Worm (Caenorhabditis elegans) whole organism, L1 larva: ENCODE results near the gene B0546.4.
A peak's percentile ranks its signal among the peaks of the same experiment; 100 is the strongest.

ENCODE experiments used
- C34B4.2 ChIP-seq: sonication (generic microtip); optimal IDR thresholded peaks from 2 replicates; lab custom pipeline; 2017; ENCODE audit warnings: mild to moderate bottlenecking, missing genetic modification characterization, missing compliant biosample characterization
- F16B12.6 ChIP-seq: fragments of 150-350 bp; optimal IDR thresholded peaks from 2 replicates; lab custom pipeline; 2014; ENCODE audit warnings: missing biosample characterization, missing genetic modification characterization
- alr-1 ChIP-seq: fragments of 200-800 bp; sonication (Bioruptor generic); optimal IDR thresholded peaks from 2 replicates; lab custom pipeline; 2018; ENCODE audit warnings: borderline replicate concordance, mild to moderate bottlenecking, missing genetic modification characterization, missing compliant biosample characterization
- blmp-1 ChIP-seq: fragments of 150-350 bp; optimal IDR thresholded peaks from 2 replicates; lab custom pipeline; 2014; ENCODE audit warnings: missing biosample characterization, missing genetic modification characterization
- ceh-8 ChIP-seq: fragments of 200-800 bp; sonication (Bioruptor generic); optimal IDR thresholded peaks from 2 replicates; lab custom pipeline; 2018; ENCODE audit warnings: mild to moderate bottlenecking, missing genetic modification characterization, moderate library complexity, missing compliant biosample characterization
- ceh-90 ChIP-seq: sonication (generic microtip); optimal IDR thresholded peaks from 2 replicates; lab custom pipeline; 2016; ENCODE audit warnings: missing genetic modification characterization, missing compliant biosample characterization
- dsc-1 ChIP-seq: sonication (generic microtip); optimal IDR thresholded peaks from 2 replicates; lab custom pipeline; 2016; ENCODE audit warnings: mild to moderate bottlenecking, missing genetic modification characterization, missing compliant biosample characterization
- efl-1 ChIP-seq, 4 experiments: fragments of 150-350 bp; optimal IDR thresholded peaks in 3 of 4; peaks in 1 of 4; 1 replicate in 1 of 4; 2 replicates in 3 of 4; lab custom pipeline; 2014; ENCODE audit warnings: missing biosample characterization in 2 of 4, missing genetic modification characterization in 2 of 4, missing genetic modification reagents in 2 of 4
- efl-3 ChIP-seq: fragments of 200-800 bp; sonication (Bioruptor generic); optimal IDR thresholded peaks from 2 replicates; lab custom pipeline; 2018; ENCODE audit warnings: mild to moderate bottlenecking, missing genetic modification characterization, missing compliant biosample characterization
- egl-13 ChIP-seq: sonication (generic microtip); optimal IDR thresholded peaks from 2 replicates; lab custom pipeline; 2016; ENCODE audit warnings: missing genotype, missing genetic modification reagents, missing genetic modification characterization, missing compliant biosample characterization
- elt-2 ChIP-seq: sonication (generic microtip); optimal IDR thresholded peaks from 2 replicates; lab custom pipeline; 2016; ENCODE audit warnings: missing genetic modification characterization, mild to moderate bottlenecking, inconsistent platforms, missing compliant biosample characterization, missing genetic modification reagents
- fkh-8 ChIP-seq: sonication (generic microtip); optimal IDR thresholded peaks from 2 replicates; lab custom pipeline; 2016; ENCODE audit warnings: mild to moderate bottlenecking, missing genetic modification characterization, missing compliant biosample characterization
- irx-1 ChIP-seq: sonication (generic microtip); optimal IDR thresholded peaks from 2 replicates; lab custom pipeline; 2016; ENCODE audit warnings: missing genetic modification characterization, missing compliant biosample characterization
- jun-1 ChIP-seq: fragments of 150-350 bp; optimal IDR thresholded peaks from 2 replicates; lab custom pipeline; 2014; ENCODE audit warnings: missing biosample characterization, missing genetic modification reagents, missing genetic modification characterization
- lin-15B ChIP-seq: fragments of 150-350 bp; sonication (generic microtip); optimal IDR thresholded peaks from 3 replicates; lab custom pipeline; 2014; ENCODE audit warnings: missing biosample characterization, missing genetic modification characterization
- lin-39 ChIP-seq: fragments of 150-350 bp; optimal IDR thresholded peaks from 2 replicates; lab custom pipeline; 2014; ENCODE audit warnings: missing biosample characterization, missing genetic modification reagents, missing genetic modification characterization
- lir-3 ChIP-seq: sonication (generic microtip); optimal IDR thresholded peaks from 2 replicates; lab custom pipeline; 2016; ENCODE audit warnings: mild to moderate bottlenecking, missing genetic modification characterization, moderate library complexity, missing compliant biosample characterization; ENCODE audit not compliant: poor library complexity
- lsy-2 ChIP-seq, 2 experiments: fragments of 150-350 bp; optimal IDR thresholded peaks; 2 replicates each; lab custom pipeline; 2014; ENCODE audit warnings: missing biosample characterization in 2 of 2, missing genetic modification characterization in 2 of 2
- mab-9 ChIP-seq: fragments of 200-800 bp; sonication (Bioruptor generic); IDR thresholded peaks from 2 replicates; pipeline ENCODE4 v1.3.6; 2022; ENCODE audit warnings: missing genetic modification reagents, missing genetic modification characterization, missing compliant biosample characterization
- mef-2 ChIP-seq: fragments of 150-350 bp; optimal IDR thresholded peaks from 2 replicates; lab custom pipeline; 2014; ENCODE audit warnings: missing biosample characterization, missing genetic modification characterization
- nhr-12 ChIP-seq: sonication (generic microtip); optimal IDR thresholded peaks from 2 replicates; lab custom pipeline; 2017; ENCODE audit warnings: missing biosample characterization, missing genetic modification characterization
- nhr-20 ChIP-seq: sonication (generic microtip); optimal IDR thresholded peaks from 2 replicates; lab custom pipeline; 2016; ENCODE audit warnings: mild to moderate bottlenecking, missing genetic modification characterization, missing compliant biosample characterization
- nhr-76 ChIP-seq: sonication (generic microtip); optimal IDR thresholded peaks from 2 replicates; lab custom pipeline; 2017; ENCODE audit warnings: missing biosample characterization, missing genetic modification characterization
- nhr-84 ChIP-seq: sonication (generic microtip); optimal IDR thresholded peaks from 2 replicates; lab custom pipeline; 2017; ENCODE audit warnings: missing biosample characterization, missing genetic modification characterization
- nhr-85 ChIP-seq: sonication (generic microtip); peaks from one replicate; lab custom pipeline; 2016; ENCODE audit warnings: missing genetic modification characterization, inconsistent platforms, missing compliant biosample characterization
- pax-3 ChIP-seq: fragments of 200-800 bp; sonication (Bioruptor generic); optimal IDR thresholded peaks from 2 replicates; lab custom pipeline; 2018; ENCODE audit warnings: mild to moderate bottlenecking, missing genetic modification characterization, moderate library complexity, missing compliant biosample characterization
- pqm-1 ChIP-seq: sonication (generic microtip); optimal IDR thresholded peaks from 3 replicates; lab custom pipeline; 2017; ENCODE audit warnings: missing biosample characterization, missing genetic modification characterization
- snpc-4 ChIP-seq: fragments of 150-350 bp; optimal IDR thresholded peaks from 2 replicates; lab custom pipeline; 2014; ENCODE audit warnings: missing biosample characterization, missing genetic modification characterization
- sox-4 ChIP-seq: sonication (generic microtip); optimal IDR thresholded peaks from 2 replicates; lab custom pipeline; 2016; ENCODE audit warnings: missing genetic modification characterization, missing compliant biosample characterization
- sptf-1 ChIP-seq: fragments of 150-350 bp; optimal IDR thresholded peaks from 2 replicates; lab custom pipeline; 2014; ENCODE audit warnings: missing biosample characterization, missing genetic modification characterization
- swsn-7 ChIP-seq: sonication (generic microtip); optimal IDR thresholded peaks from 2 replicates; lab custom pipeline; 2016; ENCODE audit warnings: missing genetic modification characterization, missing compliant biosample characterization
- unc-86 ChIP-seq: sonication (generic microtip); optimal IDR thresholded peaks from 2 replicates; lab custom pipeline; 2016; ENCODE audit warnings: missing genetic modification characterization, missing compliant biosample characterization
- xbp-1 ChIP-seq: sonication (generic microtip); optimal IDR thresholded peaks from 2 replicates; lab custom pipeline; 2016; ENCODE audit warnings: missing genetic modification characterization, missing compliant biosample characterization
- zag-1 ChIP-seq: fragments of 150-350 bp; optimal IDR thresholded peaks from 2 replicates; lab custom pipeline; 2014; ENCODE audit warnings: missing biosample characterization, missing genetic modification characterization
- zip-4 ChIP-seq: fragments of 200-800 bp; sonication (Bioruptor generic); optimal IDR thresholded peaks from 2 replicates; lab custom pipeline; 2018; ENCODE audit warnings: mild to moderate bottlenecking, missing genetic modification characterization, moderate library complexity, missing compliant biosample characterization
- ztf-11 ChIP-seq, 2 experiments: sonication (generic microtip); optimal IDR thresholded peaks; 2 replicates each; lab custom pipeline; 2016 to 2017; ENCODE audit warnings: missing genetic modification characterization in 2 of 2, missing biosample characterization in 1 of 2, missing compliant biosample characterization in 1 of 2

Gene B0546.4

DNA sequence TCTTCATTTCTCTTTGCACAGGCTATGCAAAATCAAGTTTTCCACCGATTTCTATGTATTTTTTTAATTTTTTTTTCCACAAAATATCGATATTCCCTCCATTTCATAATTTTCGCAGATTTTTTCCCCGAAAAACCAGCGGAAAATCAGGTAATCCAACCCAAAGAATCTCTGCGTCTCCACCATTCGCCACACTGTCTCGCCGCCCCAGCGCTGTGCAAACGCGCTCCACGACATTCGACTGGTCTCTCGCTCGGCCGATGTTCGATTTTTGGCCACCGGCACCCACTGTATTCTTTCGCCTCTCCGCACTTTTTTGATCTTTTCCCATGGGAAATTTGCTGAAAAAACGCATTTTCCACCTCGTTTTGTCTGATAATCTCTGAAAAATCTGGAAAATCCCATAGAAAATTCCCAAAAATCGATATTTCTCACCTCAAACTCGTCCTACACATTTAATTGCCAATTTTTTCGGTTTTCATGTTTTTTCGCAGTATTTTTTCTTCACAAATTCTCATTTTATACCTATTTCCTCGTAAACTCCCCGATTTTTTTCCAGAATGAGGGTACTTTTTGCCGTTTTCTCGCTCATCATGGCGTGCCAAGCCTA lies 15.2 kb downstream of the B0546.4 start, which contains the start of gene vha-19 (continued):
- TF ChIP-seq sox-4 (tag; lab: Kevin White, UChicago) (no peak), lsy-2 (tag; optimal IDR thresholded peaks at IDR 0.05; lab: Kevin White, UChicago) (peak; percentile 7 to 48), egl-13 (no peak), zag-1 (tag; lab: Kevin White, UChicago) (no peak), sptf-1 (tag; lab: Kevin White, UChicago) (no peak), lin-15B (tag; lab: Kevin White, UChicago) (peak; percentile 36), alr-1 (tag; lab: Kevin White, UChicago) (no peak), elt-2 (tag; lab: Kevin White, UChicago) (no peak), lir-3 (no peak), swsn-7 (peak; percentile 23), snpc-4 (no peak), lin-39 (tag; lab: Kevin White, UChicago) (no peak), xbp-1 (tag; lab: Kevin White, UChicago) (peak; percentile 25)

DNA sequence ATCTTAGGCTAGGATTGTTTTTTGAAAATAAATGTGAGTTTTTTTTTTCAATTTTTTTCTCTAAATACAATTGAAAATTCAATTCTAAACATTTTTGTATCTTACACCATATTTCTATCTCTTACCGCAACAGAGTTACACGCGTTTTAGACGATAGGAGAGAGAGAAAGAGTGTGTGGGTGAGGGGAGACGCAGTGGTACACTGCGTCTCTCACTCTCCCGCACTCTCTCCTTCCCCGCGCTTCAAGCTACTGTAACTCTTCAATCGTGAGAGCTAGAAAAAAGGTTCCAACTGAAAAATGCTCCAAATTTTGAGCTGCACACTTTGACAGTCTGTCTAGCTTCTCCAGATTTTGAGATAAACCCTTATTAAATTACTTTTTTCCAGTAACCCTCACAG lies 20.2 kb downstream of the B0546.4 start:
- TF ChIP-seq pax-3 (tag; lab: Kevin White, UChicago) (no peak), efl-1 (optimal IDR thresholded peaks at IDR 0.05; lab: Kevin White, UChicago) (peak; percentile 31 to 46), efl-1 (GFP tag; optimal IDR thresholded peaks at IDR 0.05 in 1 of 2; lab: Kevin White, UChicago) (no peak), pqm-1 (tag; lab: Kevin White, UChicago) (no peak), dsc-1 (no peak), efl-3 (GFP tag; lab: Kevin White, UChicago) (no peak), nhr-12 (tag; lab: Kevin White, UChicago) (no peak), alr-1 (tag; lab: Kevin White, UChicago) (no peak), zip-4 (GFP tag; lab: Kevin White, UChicago) (no peak), C34B4.2 (tag; lab: Kevin White, UChicago) (no peak)
- TF ChIP-seq, all 84 proteins: peak for 1

DNA sequence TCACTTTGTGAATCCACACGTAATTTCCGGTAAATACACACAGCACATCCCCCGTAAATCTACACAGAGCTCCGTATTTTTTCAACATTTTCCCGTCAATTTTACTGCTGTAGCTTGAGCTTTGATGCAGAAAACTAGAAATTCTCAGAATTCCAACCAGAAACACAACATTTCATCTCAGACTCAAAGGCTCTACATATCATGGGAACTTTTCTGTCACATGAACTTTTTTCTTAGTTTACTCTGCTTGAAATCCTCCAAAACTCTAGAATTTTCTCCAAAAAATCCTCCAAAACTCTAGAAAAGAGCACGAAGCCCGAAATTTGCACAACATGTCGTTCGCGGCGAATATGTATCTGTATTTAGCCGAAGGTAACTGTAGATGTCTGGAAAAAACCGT lies 20.7 kb downstream of the B0546.4 start, which contains the start of gene Y55H10A.2:
Y55H10A.2 (plus strand) TSS at position 301 of the 400 bp plus-strand sequence.
- no peak for TF ChIP-seq nhr-20 (tag; lab: Kevin White, UChicago)
- TF ChIP-seq pax-3 (tag; lab: Kevin White, UChicago), result no peak
- no peak for TF ChIP-seq unc-86
- TF ChIP-seq nhr-84 (tag; lab: Kevin White, UChicago), result no peak
- no peak for TF ChIP-seq egl-13
- no peak for TF ChIP-seq jun-1 (tag; lab: Kevin White, UChicago)
- TF ChIP-seq ceh-8 (GFP tag; lab: Kevin White, UChicago), result no peak
- TF ChIP-seq irx-1 (tag; lab: Kevin White, UChicago), result no peak
- no peak for TF ChIP-seq F16B12.6 (tag; lab: Kevin White, UChicago)
- no peak for TF ChIP-seq mab-9 (GFP tag; lab: Robert Waterston, UW)
- no peak for TF ChIP-seq ztf-11 (tag; optimal IDR thresholded peaks at IDR 0.05; lab: Kevin White, UChicago)
- no peak for TF ChIP-seq ceh-90 (tag; lab: Kevin White, UChicago)
- TF ChIP-seq nhr-76 (tag; lab: Kevin White, UChicago), result no peak
- no peak for TF ChIP-seq mef-2 (tag; lab: Kevin White, UChicago)
- no peak for TF ChIP-seq blmp-1 (tag; lab: Kevin White, UChicago)

DNA sequence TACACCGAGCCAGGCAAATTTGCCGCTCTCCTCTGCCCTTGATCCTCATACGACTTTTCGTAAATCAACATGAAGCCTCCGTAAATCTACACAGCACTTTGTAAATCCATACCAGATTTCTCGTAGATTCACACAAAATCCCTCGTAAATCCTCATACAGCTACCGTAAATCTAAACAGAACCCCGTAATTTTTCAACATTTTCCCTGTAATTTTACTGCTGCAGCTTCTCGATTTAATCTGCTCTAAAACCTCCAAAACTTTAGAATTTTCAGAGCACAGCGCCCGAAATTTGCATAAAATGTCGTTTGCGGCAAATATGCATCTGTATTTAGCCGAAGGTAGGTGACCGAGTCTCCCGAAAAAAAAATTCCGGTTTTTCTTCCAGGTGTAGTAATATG lies 29.2 kb downstream of the B0546.4 start, which contains the start of gene F42A6.1:
F42A6.1 (plus strand) TSS at position 301 of the 400 bp plus-strand sequence.
- TF ChIP-seq nhr-76 (tag; lab: Kevin White, UChicago) (no peak), mab-9 (GFP tag; lab: Robert Waterston, UW) (no peak), efl-1 (optimal IDR thresholded peaks at IDR 0.05; lab: Kevin White, UChicago) (no peak), efl-1 (GFP tag; optimal IDR thresholded peaks at IDR 0.05 in 1 of 2; lab: Kevin White, UChicago) (peak in 1 of 2 experiments; percentile 71), jun-1 (tag; lab: Kevin White, UChicago) (no peak), fkh-8 (tag; lab: Kevin White, UChicago) (no peak), nhr-85 (tag; lab: Kevin White, UChicago) (peak; percentile 11), mef-2 (tag; lab: Kevin White, UChicago) (no peak)
